Fruit fly (Drosophila melanogaster) whole organism, pupa: Measurements from ENCODE around the gene Tyler.

Source experiments
- CG12605 ChIP-seq: fragments of 200-800 bp; sonication (Bioruptor generic); IDR thresholded peaks from 2 replicates; pipeline ENCODE4 v1.3.6; 2022; ENCODE audit warnings: missing biosample characterization, missing genetic modification characterization
- CG15710 ChIP-seq: fragments of 200-800 bp; sonication (Bioruptor generic); optimal IDR thresholded peaks from 2 replicates; lab custom pipeline; 2018; ENCODE audit warnings: missing biosample characterization, mild to moderate bottlenecking, missing genetic modification characterization, moderate library complexity
- CG17806 ChIP-seq: fragments of 200-800 bp; sonication (Bioruptor generic); optimal IDR thresholded peaks from 2 replicates; lab custom pipeline; 2018; ENCODE audit warnings: missing biosample characterization, mild to moderate bottlenecking, missing genetic modification characterization, moderate library complexity
- Ets98B ChIP-seq: fragments of 200-800 bp; sonication (Bioruptor generic); IDR thresholded peaks from 2 replicates; pipeline ENCODE4 v1.3.6; 2022; ENCODE audit warnings: missing biosample characterization, missing genetic modification characterization
- Snoo ChIP-seq: fragments of 200-800 bp; sonication (Bioruptor generic); optimal IDR thresholded peaks from 3 replicates; lab custom pipeline; 2017; ENCODE audit warnings: missing biosample characterization, mild to moderate bottlenecking, missing genetic modification characterization, inconsistent platforms
- fd96Ca ChIP-seq: fragments of 200-800 bp; sonication (Bioruptor generic); IDR thresholded peaks from 3 replicates; pipeline ENCODE4 v1.3.6; 2022; ENCODE audit warnings: missing biosample characterization, missing genetic modification characterization
- rn ChIP-seq: fragments of 200-800 bp; sonication (Bioruptor generic); IDR thresholded peaks from 2 replicates; pipeline ENCODE4 v1.3.6; 2022; ENCODE audit warnings: missing biosample characterization, missing genetic modification characterization

- peak; percentile 72 for TF ChIP-seq Snoo (tag; lab: Kevin White, UChicago)
- TF ChIP-seq fd96Ca = peak; percentile 82
- TF ChIP-seq rn (GFP tag; lab: Robert Waterston, UW) = peak; percentile 59
- TF ChIP-seq CG15710 = peak; percentile 58
- TF ChIP-seq CG17806 (tag; lab: Kevin White, UChicago) = peak; percentile 77
- peak; percentile 72 for TF ChIP-seq CG12605 (GFP tag; lab: Robert Waterston, UW)
- peak; percentile 89 for TF ChIP-seq Ets98B (GFP tag; lab: Robert Waterston, UW)
Observed at dm6 chrX:19603953-19604352, 7.4 kb upstream of the Tyler start.
